Worm (Caenorhabditis elegans): ENCODE results near the gene twk-35.

DNA sequence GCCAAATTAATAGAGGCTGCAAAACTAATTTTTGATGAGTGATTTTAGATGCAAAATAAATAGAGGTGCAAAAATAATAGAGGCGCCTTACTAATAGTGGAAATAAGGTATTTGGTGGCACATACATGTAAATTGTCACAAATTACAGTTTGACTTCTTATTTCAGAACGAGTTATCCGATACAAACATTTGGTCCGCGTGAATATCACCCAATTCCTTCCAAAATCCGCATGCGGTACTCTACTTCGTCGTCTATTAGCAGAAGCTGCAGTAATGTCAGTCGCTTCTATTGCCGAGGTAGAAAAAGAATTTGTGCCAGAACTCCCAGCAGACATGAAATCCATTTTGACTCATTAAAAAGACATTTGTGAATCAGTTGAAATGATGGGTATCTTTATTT lies 44.2 kb downstream of the twk-35 start:
- no peak for TF ChIP-seq hnd-1 (tag; optimal IDR thresholded peaks at IDR 0.05)
- no peak for TF ChIP-seq ceh-13 (GFP tag; optimal IDR thresholded peaks at IDR 0.05)
- TF ChIP-seq flt-1 (GFP tag; IDR thresholded peaks at IDR 0.05) = no peak
- no peak for TF ChIP-seq sea-1 (GFP tag; conservative IDR thresholded peaks at IDR 0.05)
- no peak for TF ChIP-seq ama-1 (optimal IDR thresholded peaks at IDR 0.05)
- TF ChIP-seq pes-1 (GFP tag; IDR thresholded peaks at IDR 0.05) = no peak
- TF ChIP-seq ets-7 (tag; optimal IDR thresholded peaks at IDR 0.05) = no peak
- TF ChIP-seq ceh-36 (tag; optimal IDR thresholded peaks at IDR 0.05) = no peak
- no peak for TF ChIP-seq B0310.2 (tag; optimal IDR thresholded peaks at IDR 0.05)

All from whole organism, early embryonic.